Worm (Caenorhabditis elegans) whole organism, late embryonic: Measurements from ENCODE around the gene syg-1.

Experiments used
- C08G9.2 ChIP-seq: sonication (generic microtip); optimal IDR thresholded peaks from 2 replicates; lab custom pipeline; 2016; ENCODE audit warnings: mild to moderate bottlenecking, missing genetic modification characterization, moderate library complexity, missing compliant biosample characterization
- C38D4.7 ChIP-seq: fragments of 200-800 bp; sonication (Bioruptor generic); optimal IDR thresholded peaks from 2 replicates; lab custom pipeline; 2018; ENCODE audit warnings: mild to moderate bottlenecking, missing genetic modification characterization, moderate library complexity, missing compliant biosample characterization
- F13H6.1 ChIP-seq: sonication (generic microtip); optimal IDR thresholded peaks from 2 replicates; lab custom pipeline; 2016; ENCODE audit warnings: missing genetic modification characterization, missing compliant biosample characterization
- K09A11.1 ChIP-seq: sonication (generic microtip); optimal IDR thresholded peaks from 2 replicates; lab custom pipeline; 2017; ENCODE audit warnings: antibody characterized with exemption, mild to moderate bottlenecking, missing genetic modification characterization, missing compliant biosample characterization; ENCODE audit not compliant: insufficient read depth
- T23F11.4 ChIP-seq: fragments of 200-800 bp; sonication (Bioruptor generic); optimal IDR thresholded peaks from 2 replicates; lab custom pipeline; 2018; ENCODE audit warnings: mild to moderate bottlenecking, missing genetic modification characterization, missing compliant biosample characterization
- ahr-1 ChIP-seq: sonication (generic microtip); optimal IDR thresholded peaks from 2 replicates; lab custom pipeline; 2016; ENCODE audit warnings: missing genetic modification characterization, missing compliant biosample characterization
- ama-1 ChIP-seq: fragments of 150-350 bp; optimal IDR thresholded peaks from 2 replicates; lab custom pipeline; 2014
- ceh-14 ChIP-seq: sonication (generic microtip); optimal IDR thresholded peaks from 2 replicates; lab custom pipeline; 2016; ENCODE audit warnings: missing genotype, missing genetic modification characterization, missing compliant biosample characterization
- ceh-18 ChIP-seq: sonication (generic microtip); optimal IDR thresholded peaks from 2 replicates; lab custom pipeline; 2016; ENCODE audit warnings: missing genetic modification characterization, missing compliant biosample characterization
- ceh-2 ChIP-seq: sonication (generic microtip); optimal IDR thresholded peaks from 2 replicates; lab custom pipeline; 2016; ENCODE audit warnings: missing genotype, missing genetic modification characterization, missing compliant biosample characterization
- ceh-22 ChIP-seq: sonication (generic microtip); optimal IDR thresholded peaks from 2 replicates; lab custom pipeline; 2017; ENCODE audit warnings: missing biosample characterization, missing genetic modification characterization
- ceh-24 ChIP-seq: sonication (generic microtip); optimal IDR thresholded peaks from 2 replicates; lab custom pipeline; 2016; ENCODE audit warnings: mild to moderate bottlenecking, missing genetic modification characterization, missing compliant biosample characterization
- ceh-30 ChIP-seq: fragments of 150-350 bp; optimal IDR thresholded peaks from 2 replicates; lab custom pipeline; 2014; ENCODE audit warnings: missing biosample characterization, missing genetic modification characterization
- ceh-34 ChIP-seq: sonication (generic microtip); optimal IDR thresholded peaks from 2 replicates; lab custom pipeline; 2016; ENCODE audit warnings: mild to moderate bottlenecking, missing genetic modification characterization, missing compliant biosample characterization
- ceh-45 ChIP-seq: fragments of 200-800 bp; sonication (Bioruptor generic); IDR thresholded peaks from 2 replicates; pipeline ENCODE4 v1.3.6; 2022; ENCODE audit warnings: missing genetic modification reagents, missing genetic modification characterization, missing compliant biosample characterization
- ceh-6 ChIP-seq: fragments of 200-800 bp; sonication (Bioruptor generic); optimal IDR thresholded peaks from 2 replicates; lab custom pipeline; 2018; ENCODE audit warnings: mild to moderate bottlenecking, missing genetic modification characterization, missing compliant biosample characterization
- che-1 ChIP-seq: sonication (generic microtip); optimal IDR thresholded peaks from 2 replicates; lab custom pipeline; 2016; ENCODE audit warnings: mild to moderate bottlenecking, missing genetic modification characterization, missing compliant biosample characterization
- dmd-4 ChIP-seq: sonication (generic microtip); optimal IDR thresholded peaks from 2 replicates; lab custom pipeline; 2016; ENCODE audit warnings: borderline replicate concordance, missing genetic modification characterization, missing compliant biosample characterization
- elt-2 ChIP-seq: sonication (generic microtip); optimal IDR thresholded peaks from 2 replicates; lab custom pipeline; 2016; ENCODE audit warnings: missing genetic modification reagents, missing genetic modification characterization, missing compliant biosample characterization
- fkh-10 ChIP-seq: fragments of 150-350 bp; optimal IDR thresholded peaks from 2 replicates; lab custom pipeline; 2014; ENCODE audit warnings: missing biosample characterization, missing genetic modification reagents, missing genetic modification characterization
- gmeb-2 ChIP-seq: sonication (generic microtip); optimal IDR thresholded peaks from 2 replicates; lab custom pipeline; 2016; ENCODE audit warnings: missing genetic modification characterization, inconsistent platforms, missing compliant biosample characterization
- hlh-13 ChIP-seq: fragments of 200-800 bp; sonication (Bioruptor generic); optimal IDR thresholded peaks from 2 replicates; lab custom pipeline; 2018; ENCODE audit warnings: mild to moderate bottlenecking, missing genetic modification characterization, missing compliant biosample characterization
- hlh-15 ChIP-seq: sonication (generic microtip); optimal IDR thresholded peaks from 2 replicates; lab custom pipeline; 2016; ENCODE audit warnings: missing genetic modification characterization, missing compliant biosample characterization
- hlh-6 ChIP-seq: sonication (generic microtip); optimal IDR thresholded peaks from 2 replicates; lab custom pipeline; 2016; ENCODE audit warnings: missing genotype, missing genetic modification characterization, missing compliant biosample characterization
- hlh-8 ChIP-seq: sonication (generic microtip); optimal IDR thresholded peaks from 2 replicates; lab custom pipeline; 2016; ENCODE audit warnings: missing genotype, missing genetic modification characterization, missing compliant biosample characterization
- lim-6 ChIP-seq: sonication (generic microtip); optimal IDR thresholded peaks from 2 replicates; lab custom pipeline; 2016; ENCODE audit warnings: missing genetic modification characterization, missing compliant biosample characterization
- madf-2 ChIP-seq: sonication (generic microtip); optimal IDR thresholded peaks from 2 replicates; lab custom pipeline; 2017; ENCODE audit warnings: missing genetic modification characterization, missing compliant biosample characterization
- nfya-1 ChIP-seq: sonication (generic microtip); optimal IDR thresholded peaks from 2 replicates; lab custom pipeline; 2017; ENCODE audit warnings: missing genetic modification characterization, mild to moderate bottlenecking, missing compliant biosample characterization, antibody characterized with exemption, moderate library complexity
- nhr-11 ChIP-seq: fragments of 150-350 bp; optimal IDR thresholded peaks from 2 replicates; lab custom pipeline; 2014; ENCODE audit warnings: missing biosample characterization, missing genetic modification characterization
- nhr-232 ChIP-seq: sonication (generic microtip); optimal IDR thresholded peaks from 2 replicates; lab custom pipeline; 2016; ENCODE audit warnings: missing genetic modification characterization, missing compliant biosample characterization
- odd-2 ChIP-seq: sonication (generic microtip); optimal IDR thresholded peaks from 2 replicates; lab custom pipeline; 2017; ENCODE audit warnings: antibody characterized with exemption, mild to moderate bottlenecking, missing genetic modification characterization, missing compliant biosample characterization
- pat-9 ChIP-seq: fragments of 200-800 bp; sonication (Bioruptor generic); optimal IDR thresholded peaks from 2 replicates; lab custom pipeline; 2018; ENCODE audit warnings: mild to moderate bottlenecking, missing genetic modification characterization, moderate library complexity, missing compliant biosample characterization
- pha-4 ChIP-seq: fragments of 150-350 bp; optimal IDR thresholded peaks from 2 replicates; lab custom pipeline; 2018; ENCODE audit warnings: missing biosample characterization, missing genetic modification reagents, missing genetic modification characterization
- pqm-1 ChIP-seq: sonication (generic microtip); optimal IDR thresholded peaks from 2 replicates; lab custom pipeline; 2016; ENCODE audit warnings: missing genetic modification characterization, missing compliant biosample characterization
- pros-1 ChIP-seq: fragments of 150-350 bp; optimal IDR thresholded peaks from 2 replicates; lab custom pipeline; 2014; ENCODE audit warnings: missing biosample characterization, missing genetic modification reagents, missing genetic modification characterization
- ref-2 ChIP-seq: sonication (generic microtip); optimal IDR thresholded peaks from 2 replicates; lab custom pipeline; 2016; ENCODE audit warnings: missing genetic modification characterization, missing compliant biosample characterization
- rnt-1 ChIP-seq: sonication (generic microtip); optimal IDR thresholded peaks from 2 replicates; lab custom pipeline; 2016; ENCODE audit warnings: missing genetic modification characterization, missing compliant biosample characterization
- sdc-2 ChIP-seq: sonication (generic microtip); optimal IDR thresholded peaks from 2 replicates; lab custom pipeline; 2016; ENCODE audit warnings: missing genotype, missing genetic modification characterization, missing compliant biosample characterization
- sox-4 ChIP-seq: sonication (generic microtip); optimal IDR thresholded peaks from 2 replicates; lab custom pipeline; 2017; ENCODE audit warnings: mild to moderate bottlenecking, missing genetic modification characterization, inconsistent platforms, missing compliant biosample characterization
- syd-9 ChIP-seq: sonication (generic microtip); optimal IDR thresholded peaks from 2 replicates; lab custom pipeline; 2016; ENCODE audit warnings: mild to moderate bottlenecking, missing genetic modification characterization, moderate library complexity, missing compliant biosample characterization
- tbx-2 ChIP-seq: sonication (generic microtip); optimal IDR thresholded peaks from 2 replicates; lab custom pipeline; 2016; ENCODE audit warnings: missing genetic modification characterization, missing compliant biosample characterization
- ttx-3 ChIP-seq: sonication (generic microtip); optimal IDR thresholded peaks from 2 replicates; lab custom pipeline; 2016; ENCODE audit warnings: missing genetic modification reagents, missing genetic modification characterization, missing compliant biosample characterization
- unc-3 ChIP-seq, 2 experiments: fragments of 200-800 bp in 1 of 2; sonication (Bioruptor generic) in 1 of 2; sonication (generic microtip) in 1 of 2; conservative IDR thresholded peaks in 1 of 2; optimal IDR thresholded peaks in 1 of 2; 2 replicates each; pipeline versions ENCODE4 v1.3.6 to Lab custom; 2016 to 2022; ENCODE audit warnings: missing compliant biosample characterization in 2 of 2, missing genetic modification characterization in 2 of 2, missing genetic modification reagents in 1 of 2
- unc-42 ChIP-seq: sonication (generic microtip); optimal IDR thresholded peaks from 2 replicates; lab custom pipeline; 2016; ENCODE audit warnings: missing genotype, missing genetic modification characterization, missing compliant biosample characterization
- unc-55 ChIP-seq: sonication (generic microtip); optimal IDR thresholded peaks from 2 replicates; lab custom pipeline; 2017; ENCODE audit warnings: missing biosample characterization, missing genetic modification reagents, missing genetic modification characterization
- unc-86 ChIP-seq: sonication (generic microtip); optimal IDR thresholded peaks from 2 replicates; lab custom pipeline; 2016; ENCODE audit warnings: missing genetic modification characterization, missing compliant biosample characterization
- zip-5 ChIP-seq: sonication (generic microtip); optimal IDR thresholded peaks from 2 replicates; lab custom pipeline; 2016; ENCODE audit warnings: missing genetic modification characterization, missing compliant biosample characterization

The syg-1 gene

DNA sequence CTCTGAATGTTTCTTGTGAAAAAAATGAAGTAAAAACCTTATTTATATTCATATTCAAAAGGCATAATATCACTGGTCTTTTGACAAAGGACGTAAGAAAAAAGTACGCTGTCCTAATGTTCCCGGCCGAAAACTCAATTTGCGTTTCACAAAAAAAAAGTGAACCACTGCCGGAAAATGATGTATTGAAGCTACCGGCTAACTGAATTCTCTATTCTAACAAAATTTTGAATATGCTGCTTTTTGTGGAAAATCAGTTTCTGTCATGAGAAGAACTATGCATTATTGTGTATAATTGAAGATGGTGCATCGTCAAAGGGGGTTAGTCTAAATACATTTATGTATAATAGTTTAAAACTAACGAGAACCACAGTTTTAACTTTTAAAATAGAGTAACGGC lies 20.8 kb downstream of the syg-1 start:
- TF ChIP-seq hlh-6 (tag; lab: Kevin White, UChicago) (no peak), unc-42 (tag; lab: Kevin White, UChicago) (peak; percentile 60)

- TF ChIP-seq unc-86 (tag; lab: Kevin White, UChicago) (no peak), pros-1 (no peak), ceh-34 (tag; lab: Kevin White, UChicago) (no peak), gmeb-2 (tag; lab: Kevin White, UChicago) (no peak), ceh-30 (tag; lab: Kevin White, UChicago) (no peak), madf-2 (tag; lab: Kevin White, UChicago) (no peak)
Measured at ce11 chrX:2493586-2494175, 21.4 kb downstream of the syg-1 start.

- TF ChIP-seq ceh-18 (no peak), rnt-1 (tag; lab: Kevin White, UChicago) (no peak), ceh-30 (tag; lab: Kevin White, UChicago) (no peak), lim-6 (tag; lab: Kevin White, UChicago) (peak; percentile 16), elt-2 (tag; lab: Kevin White, UChicago) (no peak), pat-9 (tag; lab: Kevin White, UChicago) (no peak), unc-55 (GFP tag; lab: Kevin White, UChicago) (no peak), pqm-1 (no peak), hlh-15 (tag; lab: Kevin White, UChicago) (no peak), nhr-232 (tag; lab: Kevin White, UChicago) (no peak), nfya-1 (tag; lab: Kevin White, UChicago) (peak; percentile 35), T23F11.4 (no peak), pros-1 (no peak), hlh-8 (tag; lab: Kevin White, UChicago) (no peak), tbx-2 (tag; lab: Kevin White, UChicago) (peak; percentile 53), syd-9 (tag; lab: Kevin White, UChicago) (no peak), ama-1 (no peak), hlh-6 (tag; lab: Kevin White, UChicago) (no peak), nhr-11 (tag; lab: Kevin White, UChicago) (no peak), ceh-14 (tag; lab: Kevin White, UChicago) (peak; percentile 6), ceh-24 (no peak), dmd-4 (no peak), ttx-3 (tag; lab: Kevin White, UChicago) (no peak), fkh-10 (no peak), sdc-2 (tag; lab: Kevin White, UChicago) (no peak), ceh-2 (peak; percentile 55), unc-3 (GFP tag; conservative IDR thresholded peaks at IDR 0.05; lab: Robert Waterston, UW) (no peak), unc-3 (tag; optimal IDR thresholded peaks at IDR 0.05; lab: Kevin White, UChicago) (no peak), odd-2 (tag; lab: Kevin White, UChicago) (no peak), K09A11.1 (tag; lab: Kevin White, UChicago) (no peak), C08G9.2 (no peak), pha-4 (tag; lab: Kevin White, UChicago) (no peak), madf-2 (tag; lab: Kevin White, UChicago) (no peak), hlh-13 (GFP tag; lab: Kevin White, UChicago) (no peak), ceh-6 (no peak), F13H6.1 (tag; lab: Kevin White, UChicago) (no peak), C38D4.7 (no peak), ceh-45 (GFP tag; lab: Robert Waterston, UW) (no peak), ref-2 (tag; lab: Kevin White, UChicago) (no peak), che-1 (tag; lab: Kevin White, UChicago) (no peak), ceh-22 (no peak), ceh-34 (tag; lab: Kevin White, UChicago) (no peak), sox-4 (tag; lab: Kevin White, UChicago) (no peak), ahr-1 (tag; lab: Kevin White, UChicago) (no peak), zip-5 (tag; lab: Kevin White, UChicago) (no peak)
Measured at ce11 chrX:2488526-2489098, 26.5 kb downstream of the syg-1 start, which contains the start of gene hid-1. Gene hid-1, plus strand, starts transcription at chrX:2489048.
